Fruit fly (Drosophila melanogaster) whole organism, embryonic: ENCODE data around the gene Nup107.

Experiments used
- Adf1 ChIP-seq: fragments of 200-800 bp; sonication (Bioruptor generic); IDR thresholded peaks from 2 replicates; pipeline ENCODE4 v1.3.6; 2022; ENCODE audit warnings: missing biosample characterization, missing genetic modification characterization
- B-H2 ChIP-seq: fragments of 200-800 bp; sonication (Bioruptor generic); optimal IDR thresholded peaks from 2 replicates; lab custom pipeline; 2018; ENCODE audit warnings: missing biosample characterization, mild to moderate bottlenecking, missing genetic modification characterization
- CG10321 ChIP-seq: fragments of 200-800 bp; sonication (Bioruptor generic); IDR thresholded peaks from 2 replicates; pipeline ENCODE4 v1.3.6; 2022; ENCODE audit warnings: missing biosample characterization, missing genetic modification characterization
- CG10462 ChIP-seq: fragments of 200-800 bp; sonication (Bioruptor generic); optimal IDR thresholded peaks from 2 replicates; lab custom pipeline; 2016; ENCODE audit warnings: missing biosample characterization, missing genetic modification characterization
- CG10654 ChIP-seq: fragments of 200-800 bp; sonication (Bioruptor generic); optimal IDR thresholded peaks from 2 replicates; lab custom pipeline; 2016; ENCODE audit warnings: missing biosample characterization, missing genetic modification characterization
- CG11456 ChIP-seq: fragments of 200-800 bp; sonication (Bioruptor generic); IDR thresholded peaks from 3 replicates; pipeline ENCODE4 v1.3.6; 2022; ENCODE audit warnings: missing biosample characterization, missing genetic modification characterization
- CG12071 ChIP-seq: fragments of 200-800 bp; sonication (Bioruptor generic); optimal IDR thresholded peaks from 3 replicates; lab custom pipeline; 2018; ENCODE audit warnings: missing biosample characterization, mild to moderate bottlenecking, missing genetic modification characterization
- CG12219 ChIP-seq: fragments of 200-800 bp; sonication (Bioruptor generic); optimal IDR thresholded peaks from 3 replicates; lab custom pipeline; 2018; ENCODE audit warnings: missing biosample characterization, mild to moderate bottlenecking, missing genetic modification characterization
- CG13894 ChIP-seq: fragments of 200-800 bp; sonication (Bioruptor generic); optimal IDR thresholded peaks from 3 replicates; lab custom pipeline; 2018; ENCODE audit warnings: missing biosample characterization, mild to moderate bottlenecking, missing genetic modification characterization, moderate library complexity
- CG15514 ChIP-seq: fragments of 200-800 bp; sonication (Bioruptor generic); optimal IDR thresholded peaks from 3 replicates; lab custom pipeline; 2017; ENCODE audit warnings: missing biosample characterization, missing genetic modification characterization, mild to moderate bottlenecking, moderate library complexity, missing genetic modification reagents
- CG17186 ChIP-seq: fragments of 200-800 bp; sonication (Bioruptor generic); optimal IDR thresholded peaks from 3 replicates; lab custom pipeline; 2017; ENCODE audit warnings: missing biosample characterization, missing genetic modification reagents, missing genetic modification characterization
- CG17359 ChIP-seq: fragments of 200-800 bp; sonication (Bioruptor generic); optimal IDR thresholded peaks from 3 replicates; lab custom pipeline; 2018; ENCODE audit warnings: missing biosample characterization, mild to moderate bottlenecking, missing genetic modification characterization, moderate library complexity
- CG2889 ChIP-seq: fragments of 200-800 bp; sonication (Bioruptor generic); IDR thresholded peaks from 3 replicates; pipeline ENCODE4 v1.3.6; 2022; ENCODE audit warnings: missing biosample characterization, missing genetic modification characterization
- CG32767 ChIP-seq: fragments of 200-800 bp; sonication (Bioruptor generic); IDR thresholded peaks from 2 replicates; pipeline ENCODE4 v1.3.6; 2022; ENCODE audit warnings: missing biosample characterization, missing genetic modification characterization
- CG34376 ChIP-seq: fragments of 200-800 bp; sonication (Bioruptor generic); optimal IDR thresholded peaks from 2 replicates; lab custom pipeline; 2018; ENCODE audit warnings: missing biosample characterization, mild to moderate bottlenecking, missing genetic modification characterization
- CG4328 ChIP-seq: fragments of 200-800 bp; sonication (Bioruptor generic); optimal IDR thresholded peaks from 3 replicates; lab custom pipeline; 2017; ENCODE audit warnings: missing biosample characterization, missing genetic modification reagents, missing genetic modification characterization
- CG5180 ChIP-seq: fragments of 200-800 bp; sonication (Bioruptor generic); optimal IDR thresholded peaks from 3 replicates; lab custom pipeline; 2017; ENCODE audit warnings: missing biosample characterization, missing genetic modification characterization, mild to moderate bottlenecking, moderate library complexity, missing genetic modification reagents
- CG7839 ChIP-seq: fragments of 200-800 bp; sonication (Bioruptor generic); optimal IDR thresholded peaks from 3 replicates; lab custom pipeline; 2018; ENCODE audit warnings: missing biosample characterization, mild to moderate bottlenecking, missing genetic modification characterization, moderate library complexity
- CG7963 ChIP-seq: fragments of 200-800 bp; sonication (Bioruptor generic); IDR thresholded peaks from 3 replicates; pipeline ENCODE4 v1.3.6; 2022; ENCODE audit warnings: missing biosample characterization, missing genetic modification characterization; ENCODE audit not compliant: partially characterized antibody
- CG7987 ChIP-seq: fragments of 200-800 bp; sonication (Bioruptor generic); optimal IDR thresholded peaks from 2 replicates; lab custom pipeline; 2018; ENCODE audit warnings: missing biosample characterization, mild to moderate bottlenecking, missing genetic modification characterization, moderate library complexity
- CrebB ChIP-seq: fragments of 200-800 bp; sonication (Bioruptor generic); optimal IDR thresholded peaks from 3 replicates; lab custom pipeline; 2018; ENCODE audit warnings: missing biosample characterization, mild to moderate bottlenecking, missing genetic modification characterization
- Deaf1 ChIP-seq: fragments of 200-800 bp; optimal IDR thresholded peaks from 3 replicates; lab custom pipeline; 2019; ENCODE audit warnings: missing biosample characterization, mild to moderate bottlenecking, missing genetic modification characterization, moderate library complexity
- E2f2 ChIP-seq: fragments of 200-800 bp; sonication (Bioruptor generic); IDR thresholded peaks from 2 replicates; pipeline ENCODE4 v1.3.6; 2022; ENCODE audit warnings: missing biosample characterization, missing genetic modification characterization
- ERR ChIP-seq: fragments of 200-800 bp; sonication (Bioruptor generic); optimal IDR thresholded peaks from 2 replicates; lab custom pipeline; 2016; ENCODE audit warnings: missing biosample characterization, missing genetic modification characterization
- HLH4C ChIP-seq: fragments of 200-800 bp; sonication (Bioruptor generic); IDR thresholded peaks from 3 replicates; pipeline ENCODE4 v1.3.6; 2022; ENCODE audit warnings: missing biosample characterization, missing genetic modification characterization; ENCODE audit not compliant: partially characterized antibody
- Nf-YC ChIP-seq: fragments of 200-800 bp; optimal IDR thresholded peaks from 3 replicates; lab custom pipeline; 2019; ENCODE audit warnings: missing biosample characterization, mild to moderate bottlenecking, missing genetic modification characterization, moderate library complexity
- Rx ChIP-seq: fragments of 200-800 bp; sonication (Bioruptor generic); IDR thresholded peaks from 2 replicates; pipeline ENCODE4 v1.3.6; 2022; ENCODE audit warnings: missing biosample characterization, missing genetic modification characterization
- Scr ChIP-seq: fragments of 200-800 bp; sonication (Bioruptor generic); IDR thresholded peaks from 2 replicates; pipeline ENCODE4 v1.3.6; 2022; ENCODE audit warnings: missing biosample characterization, missing genetic modification characterization; ENCODE audit not compliant: partially characterized antibody
- Side ChIP-seq: fragments of 200-800 bp; sonication (Bioruptor generic); optimal IDR thresholded peaks from 2 replicates; lab custom pipeline; 2016; ENCODE audit warnings: missing biosample characterization, missing genetic modification characterization
- Sin3A ChIP-seq: fragments of >200 bp; optimal IDR thresholded peaks from 2 replicates; lab custom pipeline; 2018
- YL-1 ChIP-seq: fragments of 200-800 bp; sonication (Bioruptor generic); optimal IDR thresholded peaks from 3 replicates; lab custom pipeline; 2017; ENCODE audit warnings: missing biosample characterization, mild to moderate bottlenecking, missing genetic modification characterization
- btn ChIP-seq: fragments of 200-800 bp; sonication (Bioruptor generic); optimal IDR thresholded peaks from 2 replicates; lab custom pipeline; 2016; ENCODE audit warnings: missing biosample characterization, missing genetic modification characterization
- cg ChIP-seq: fragments of 200-800 bp; sonication (Bioruptor generic); optimal IDR thresholded peaks from 3 replicates; lab custom pipeline; 2019; ENCODE audit warnings: missing biosample characterization, mild to moderate bottlenecking, missing genetic modification characterization, moderate library complexity
- chif ChIP-seq, 2 experiments: fragments of 200-800 bp; sonication (Bioruptor generic); optimal IDR thresholded peaks; 3 replicates each; lab custom pipeline; 2016; ENCODE audit warnings: missing biosample characterization in 2 of 2, missing genetic modification characterization in 2 of 2
- chinmo ChIP-seq: fragments of 200-800 bp; sonication (Bioruptor generic); IDR thresholded peaks from 4 replicates; pipeline ENCODE4 v1.3.6; 2022; ENCODE audit warnings: missing biosample characterization, missing genetic modification characterization; ENCODE audit not compliant: partially characterized antibody
- eve ChIP-seq, 2 experiments: fragments of >200 bp; optimal IDR thresholded peaks; 2 replicates each; lab custom pipeline; 2017; ENCODE audit warnings: missing biosample characterization in 2 of 2, missing genetic modification characterization in 2 of 2
- eyg ChIP-seq: fragments of 200-800 bp; sonication (Bioruptor generic); optimal IDR thresholded peaks from 3 replicates; lab custom pipeline; 2016; ENCODE audit warnings: missing biosample characterization, missing genetic modification characterization
- fd64A ChIP-seq: fragments of 200-800 bp; sonication (Bioruptor generic); optimal IDR thresholded peaks from 3 replicates; lab custom pipeline; 2018; ENCODE audit warnings: missing biosample characterization, mild to moderate bottlenecking, missing genetic modification characterization
- gfzf ChIP-seq: fragments of 200-800 bp; sonication (Bioruptor generic); optimal IDR thresholded peaks from 2 replicates; lab custom pipeline; 2016; ENCODE audit warnings: missing biosample characterization, mild to moderate bottlenecking, missing genetic modification characterization, moderate library complexity
- kni ChIP-seq: fragments of 200-800 bp; sonication (Bioruptor generic); optimal IDR thresholded peaks from 3 replicates; lab custom pipeline; 2017; ENCODE audit warnings: mild to moderate bottlenecking, missing biosample characterization, missing genetic modification reagents, missing genetic modification characterization
- mld ChIP-seq: fragments of 200-800 bp; sonication (Bioruptor generic); IDR thresholded peaks from 3 replicates; pipeline ENCODE4 v1.3.6; 2022; ENCODE audit warnings: missing biosample characterization, missing genetic modification characterization; ENCODE audit not compliant: partially characterized antibody
- org-1 ChIP-seq: fragments of 200-800 bp; sonication (Bioruptor generic); optimal IDR thresholded peaks from 2 replicates; lab custom pipeline; 2017; ENCODE audit warnings: missing biosample characterization, missing genetic modification characterization
- repo ChIP-seq: fragments of 200-800 bp; sonication (Bioruptor generic); optimal IDR thresholded peaks from 2 replicates; lab custom pipeline; 2016; ENCODE audit warnings: missing biosample characterization, missing genetic modification characterization
- run ChIP-seq: fragments of 200-800 bp; sonication (Bioruptor generic); optimal IDR thresholded peaks from 3 replicates; lab custom pipeline; 2018; ENCODE audit warnings: missing biosample characterization, mild to moderate bottlenecking, missing genetic modification characterization
- schlank ChIP-seq: fragments of 200-800 bp; sonication (Bioruptor generic); optimal IDR thresholded peaks from 2 replicates; lab custom pipeline; 2018; ENCODE audit warnings: missing biosample characterization, mild to moderate bottlenecking, missing genetic modification characterization
- slbo ChIP-seq: fragments of 200-800 bp; sonication (Bioruptor generic); IDR thresholded peaks from 2 replicates; pipeline ENCODE4 v1.3.6; 2022; ENCODE audit warnings: missing biosample characterization, missing genetic modification characterization
- slp2 ChIP-seq: fragments of 200-800 bp; sonication (Bioruptor generic); optimal IDR thresholded peaks from 2 replicates; lab custom pipeline; 2016; ENCODE audit warnings: missing biosample characterization, missing genetic modification characterization
- sr ChIP-seq: fragments of 200-800 bp; sonication (Bioruptor generic); IDR thresholded peaks from 3 replicates; pipeline ENCODE4 v1.3.6; 2022; ENCODE audit warnings: missing biosample characterization, missing genetic modification characterization
- sug ChIP-seq: fragments of 200-800 bp; optimal IDR thresholded peaks from 2 replicates; lab custom pipeline; 2019; ENCODE audit warnings: missing biosample characterization, mild to moderate bottlenecking, missing genetic modification characterization, moderate library complexity
- tin ChIP-seq: fragments of 200-800 bp; sonication (Bioruptor generic); optimal IDR thresholded peaks from 3 replicates; lab custom pipeline; 2016; ENCODE audit warnings: missing biosample characterization, missing genetic modification characterization

Gene Nup107

DNA sequence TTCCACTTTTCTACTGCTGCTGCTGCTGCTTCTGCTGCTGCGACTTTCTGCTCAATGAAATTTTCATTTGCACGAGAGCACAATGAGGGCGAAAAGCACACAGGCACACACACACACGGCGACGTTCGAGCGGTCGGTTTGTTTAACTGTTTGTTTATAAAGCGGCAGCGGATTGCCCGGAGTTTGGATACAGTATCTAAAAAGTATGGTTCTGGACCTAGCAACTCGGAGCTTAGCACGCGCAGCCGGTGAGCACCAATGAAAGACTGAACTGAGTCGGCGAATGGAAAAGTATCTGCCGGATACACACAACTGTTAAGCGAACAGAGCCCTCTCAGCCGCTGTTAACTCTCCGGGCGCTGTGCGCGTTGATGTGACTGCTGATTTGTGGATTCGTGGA is 20.2 kb upstream of the Nup107 start, which contains the start of gene CG17124 (continued):
- TF ChIP-seq Rx (GFP tag; lab: Robert Waterston, UW) (no peak), E2f2 (GFP tag; lab: Robert Waterston, UW) (no peak), gfzf (GFP tag; lab: Kevin White, UChicago) (no peak), HLH4C (GFP tag; lab: Robert Waterston, UW) (peak; percentile 41; the same call in 1 of the 3 replicates), CG12219 (GFP tag; lab: Kevin White, UChicago) (peak; percentile 23), Scr (peak; percentile 33; the same call in 1 of the 2 replicates), ERR (GFP tag; lab: Kevin White, UChicago) (peak; percentile 12), CG13894 (tag; lab: Kevin White, UChicago) (peak; percentile 81), eve (GFP tag; optimal IDR thresholded peaks at IDR 0.05; lab: Kevin White, UChicago) (no peak), CG4328 (GFP tag; lab: Kevin White, UChicago) (no peak), Deaf1 (tag; lab: Kevin White, UChicago) (peak; percentile 75), CG2889 (GFP tag; lab: Robert Waterston, UW) (no peak), sr (GFP tag; lab: Robert Waterston, UW) (peak; percentile 14; the same call in 1 of the 3 replicates), CG11456 (0 out of 3 replicates have a peak, but pooled peaks have one; percentile 52), schlank (tag; lab: Kevin White, UChicago) (peak; percentile 28), Sin3A (no peak), CG10462 (GFP tag; lab: Kevin White, UChicago) (no peak), mld (GFP tag; lab: Robert Waterston, UW) (0 out of 3 replicates have a peak, but pooled peaks have one; percentile 10), CG7963 (0 out of 3 replicates have a peak, but pooled peaks have one; percentile 17), CG17359 (peak; percentile 14), fd64A (peak; percentile 39), Nf-YC (tag; lab: Kevin White, UChicago) (peak; percentile 69), CG5180 (peak; percentile 72), sug (tag; lab: Kevin White, UChicago) (peak; percentile 15), kni (GFP tag; lab: Kevin White, UChicago) (peak; percentile 36), slbo (peak; percentile 23; the same call in 1 of the 2 replicates), CG17186 (peak; percentile 0), CG32767 (GFP tag; lab: Robert Waterston, UW) (peak; percentile 64; the same call in 1 of the 2 replicates), B-H2 (GFP tag; lab: Kevin White, UChicago) (peak; percentile 68), chinmo (GFP tag; lab: Robert Waterston, UW) (peak; percentile 84; the same call in 3 of the 4 replicates), CG7987 (GFP tag; lab: Kevin White, UChicago) (peak; percentile 67), CG12071 (GFP tag; lab: Kevin White, UChicago) (peak; percentile 56), chif (GFP tag; optimal IDR thresholded peaks at IDR 0.05; lab: Kevin White, UChicago) (no peak), CrebB (tag; lab: Kevin White, UChicago) (peak; percentile 30), CG10321 (no peak), YL-1 (GFP tag; lab: Kevin White, UChicago) (peak; percentile 7), btn (GFP tag; lab: Kevin White, UChicago) (no peak), CG34376 (GFP tag; lab: Kevin White, UChicago) (peak; percentile 57), eyg (GFP tag; lab: Kevin White, UChicago) (peak; percentile 7), repo (GFP tag; lab: Kevin White, UChicago) (peak; percentile 35), org-1 (GFP tag; lab: Kevin White, UChicago) (peak; percentile 4), tin (GFP tag; lab: Kevin White, UChicago) (no peak), CG15514 (GFP tag; lab: Kevin White, UChicago) (peak; percentile 43), CG10654 (no peak), run (tag; lab: Kevin White, UChicago) (peak; percentile 13), slp2 (GFP tag; lab: Kevin White, UChicago) (no peak), Adf1 (GFP tag; lab: Robert Waterston, UW) (peak; percentile 68), Side (peak; percentile 36), CG7839 (tag; lab: Kevin White, UChicago) (peak; percentile 24), cg (GFP tag; lab: Kevin White, UChicago) (peak; percentile 46)
- TF ChIP-seq, all 482 proteins: peak for 158
